Worm (Caenorhabditis elegans) whole organism, young adult: Measurements from ENCODE around the gene tsp-14.

ENCODE experiments used
- F10E7.11 ChIP-seq: sonication (generic microtip); optimal IDR thresholded peaks from 2 replicates; lab custom pipeline; 2017; ENCODE audit warnings: mild to moderate bottlenecking, missing genetic modification characterization, moderate library complexity, missing compliant biosample characterization
- F37B4.10 ChIP-seq: fragments of 200-800 bp; sonication (Bioruptor generic); IDR thresholded peaks from 2 replicates; pipeline ENCODE4 v1.3.6; 2022; ENCODE audit warnings: missing genetic modification characterization, missing compliant biosample characterization
- F55B11.4 ChIP-seq: sonication (generic microtip); optimal IDR thresholded peaks from 2 replicates; lab custom pipeline; 2016; ENCODE audit warnings: missing compliant biosample characterization, missing genetic modification characterization, borderline replicate concordance; ENCODE audit not compliant: insufficient read depth
- K12H6.12 ChIP-seq: fragments of 200-800 bp; sonication (Bioruptor generic); optimal IDR thresholded peaks from 2 replicates; lab custom pipeline; 2018; ENCODE audit warnings: mild to moderate bottlenecking, missing genetic modification characterization, missing compliant biosample characterization
- Y95B8A.8 ChIP-seq: fragments of 200-800 bp; sonication (Bioruptor generic); IDR thresholded peaks from 2 replicates; pipeline ENCODE4 v1.3.6; 2022; ENCODE audit warnings: missing genetic modification reagents, missing genetic modification characterization, missing compliant biosample characterization
- akir-1 ChIP-seq: fragments of 200-800 bp; sonication (Bioruptor generic); optimal IDR thresholded peaks from 2 replicates; lab custom pipeline; 2018; ENCODE audit warnings: mild to moderate bottlenecking, missing genetic modification characterization, moderate library complexity, missing compliant biosample characterization
- ama-1 ChIP-seq, 3 experiments: fragments of 150-350 bp in 1 of 3; sonication (generic microtip) in 2 of 3; optimal IDR thresholded peaks; 2 replicates each; lab custom pipeline; 2014 to 2018; ENCODE audit warnings: missing biosample characterization in 2 of 3, missing genetic modification characterization in 2 of 3, missing genetic modification reagents in 2 of 3
- atf-7 ChIP-seq: sonication (generic microtip); optimal IDR thresholded peaks from 2 replicates; lab custom pipeline; 2017; ENCODE audit warnings: mild to moderate bottlenecking, missing genetic modification characterization, missing compliant biosample characterization
- cebp-2 ChIP-seq: fragments of 200-800 bp; sonication (Bioruptor generic); IDR thresholded peaks from 2 replicates; pipeline ENCODE4 v1.3.6; 2022; ENCODE audit warnings: missing genetic modification characterization, missing compliant biosample characterization
- ceh-58 ChIP-seq: fragments of 200-800 bp; sonication (Bioruptor generic); IDR thresholded peaks from 2 replicates; pipeline ENCODE4 v1.3.6; 2022; ENCODE audit warnings: missing genetic modification characterization, missing compliant biosample characterization
- ceh-79 ChIP-seq: sonication (generic microtip); optimal IDR thresholded peaks from 2 replicates; lab custom pipeline; 2017; ENCODE audit warnings: mild to moderate bottlenecking, missing genetic modification characterization, missing compliant biosample characterization
- efl-1 ChIP-seq: fragments of 150-350 bp; optimal IDR thresholded peaks from 2 replicates; lab custom pipeline; 2014; ENCODE audit warnings: missing biosample characterization, missing genetic modification reagents, missing genetic modification characterization
- egl-18 ChIP-seq: fragments of 200-800 bp; sonication (Bioruptor generic); IDR thresholded peaks from 2 replicates; pipeline ENCODE4 v1.3.6; 2022; ENCODE audit warnings: missing genetic modification reagents, missing genetic modification characterization, missing compliant biosample characterization
- ets-4 ChIP-seq: fragments of 200-800 bp; sonication (Bioruptor generic); optimal IDR thresholded peaks from 2 replicates; lab custom pipeline; 2018; ENCODE audit warnings: mild to moderate bottlenecking, missing genetic modification characterization, missing compliant biosample characterization
- fkh-3 ChIP-seq: sonication (generic microtip); optimal IDR thresholded peaks from 2 replicates; lab custom pipeline; 2016; ENCODE audit warnings: mild to moderate bottlenecking, missing genetic modification characterization, missing compliant biosample characterization
- gei-17 ChIP-seq: fragments of 200-800 bp; sonication (Bioruptor generic); optimal IDR thresholded peaks from 2 replicates; lab custom pipeline; 2018; ENCODE audit warnings: mild to moderate bottlenecking, missing genetic modification characterization, missing compliant biosample characterization
- hlh-26 ChIP-seq: fragments of 200-800 bp; sonication (Bioruptor generic); conservative IDR thresholded peaks from 2 replicates; pipeline ENCODE4 v1.3.6; 2022; ENCODE audit warnings: missing genetic modification reagents, missing genetic modification characterization, missing compliant biosample characterization
- hsf-1 ChIP-seq: fragments of 200-800 bp; sonication (Bioruptor generic); IDR thresholded peaks from 2 replicates; pipeline ENCODE4 v1.3.6; 2022; ENCODE audit warnings: missing genetic modification reagents, missing genetic modification characterization, missing compliant biosample characterization
- let-526 ChIP-seq: fragments of 200-800 bp; sonication (Bioruptor generic); IDR thresholded peaks from 2 replicates; pipeline ENCODE4 v1.3.6; 2022; ENCODE audit warnings: missing genetic modification reagents, missing genetic modification characterization, missing compliant biosample characterization
- lin-26 ChIP-seq: fragments of 200-800 bp; sonication (Bioruptor generic); IDR thresholded peaks from 2 replicates; pipeline ENCODE4 v1.3.6; 2022; ENCODE audit warnings: missing genetic modification reagents, missing genetic modification characterization, missing compliant biosample characterization
- lin-40 ChIP-seq: sonication (generic microtip); optimal IDR thresholded peaks from 2 replicates; lab custom pipeline; 2016; ENCODE audit warnings: missing genetic modification characterization, mild to moderate bottlenecking, missing compliant biosample characterization, missing genotype, missing genetic modification reagents
- lin-54 ChIP-seq: fragments of 200-800 bp; sonication (Bioruptor generic); optimal IDR thresholded peaks from 2 replicates; lab custom pipeline; 2018; ENCODE audit warnings: mild to moderate bottlenecking, missing genetic modification characterization, missing compliant biosample characterization
- lsl-1 ChIP-seq: fragments of 200-800 bp; sonication (Bioruptor generic); optimal IDR thresholded peaks from 2 replicates; lab custom pipeline; 2018; ENCODE audit warnings: mild to moderate bottlenecking, missing genetic modification characterization, moderate library complexity, missing compliant biosample characterization
- madf-10 ChIP-seq: sonication (generic microtip); optimal IDR thresholded peaks from 2 replicates; lab custom pipeline; 2016; ENCODE audit warnings: mild to moderate bottlenecking, missing genetic modification characterization, missing compliant biosample characterization
- madf-6 ChIP-seq: fragments of 200-800 bp; sonication (Bioruptor generic); IDR thresholded peaks from 2 replicates; pipeline ENCODE4 v1.3.6; 2022; ENCODE audit warnings: missing genetic modification reagents, missing genetic modification characterization, missing compliant biosample characterization
- madf-8 ChIP-seq: fragments of 200-800 bp; sonication (Bioruptor generic); conservative IDR thresholded peaks from 2 replicates; pipeline ENCODE4 v1.3.6; 2022; ENCODE audit warnings: missing genetic modification reagents, missing genetic modification characterization, missing compliant biosample characterization
- mcd-1 ChIP-seq: fragments of 200-800 bp; sonication (Bioruptor generic); IDR thresholded peaks from 2 replicates; pipeline ENCODE4 v1.3.6; 2022; ENCODE audit warnings: missing genetic modification reagents, missing genetic modification characterization, missing compliant biosample characterization
- rec-8 ChIP-seq, 2 experiments: sonication (generic microtip); optimal IDR thresholded peaks; 2 replicates each; lab custom pipeline; 2016; ENCODE audit warnings: mild to moderate bottlenecking in 2 of 2, missing genetic modification characterization in 2 of 2, missing genetic modification reagents in 2 of 2, missing genotype in 2 of 2, missing biosample characterization in 1 of 2, missing compliant biosample characterization in 1 of 2, moderate library complexity in 1 of 2
- repo-1 ChIP-seq: sonication (generic microtip); optimal IDR thresholded peaks from 2 replicates; lab custom pipeline; 2017; ENCODE audit warnings: mild to moderate bottlenecking, missing genetic modification characterization, missing compliant biosample characterization
- snpc-1.3 ChIP-seq: sonication (generic microtip); optimal IDR thresholded peaks from 2 replicates; lab custom pipeline; 2017; ENCODE audit warnings: missing genetic modification characterization, mild to moderate bottlenecking, missing compliant biosample characterization, antibody characterized with exemption, moderate library complexity, missing genotype, missing genetic modification reagents; ENCODE audit not compliant: insufficient read depth
- snpc-3.4 ChIP-seq: sonication (generic microtip); optimal IDR thresholded peaks from 2 replicates; lab custom pipeline; 2017; ENCODE audit warnings: missing genetic modification characterization, mild to moderate bottlenecking, missing compliant biosample characterization, antibody characterized with exemption, moderate library complexity, missing genotype, missing genetic modification reagents
- tlf-1 ChIP-seq: fragments of 200-800 bp; sonication (Bioruptor generic); optimal IDR thresholded peaks from 2 replicates; lab custom pipeline; 2018; ENCODE audit warnings: mild to moderate bottlenecking, missing genetic modification characterization, missing compliant biosample characterization
- unc-62 ChIP-seq: fragments of 150-350 bp; optimal IDR thresholded peaks from 2 replicates; lab custom pipeline; 2014; ENCODE audit warnings: missing biosample characterization, missing genetic modification reagents, missing genetic modification characterization
- ztf-25 ChIP-seq: fragments of 200-800 bp; sonication (Bioruptor generic); IDR thresholded peaks from 2 replicates; pipeline ENCODE4 v1.3.6; 2022; ENCODE audit warnings: missing genetic modification reagents, missing genetic modification characterization, missing compliant biosample characterization
- ztf-6 ChIP-seq: fragments of 200-800 bp; sonication (Bioruptor generic); IDR thresholded peaks from 2 replicates; pipeline ENCODE4 v1.3.6; 2022; ENCODE audit warnings: missing genetic modification reagents, missing genetic modification characterization, missing compliant biosample characterization

tsp-14 gene

ce11 chrX:4876904-4877303 lies at the start of gene tsp-14:
TSS of gene tsp-14 (minus strand) at chrX:4876965.
- TF ChIP-seq K12H6.12 (no peak), Y95B8A.8 (GFP tag; lab: Robert Waterston, UW) (no peak), F10E7.11 (tag; lab: Kevin White, UChicago) (no peak), repo-1 (tag; lab: Kevin White, UChicago) (no peak), lin-26 (GFP tag; lab: Robert Waterston, UW) (no peak), lsl-1 (no peak), snpc-1.3 (tag; lab: Kevin White, UChicago) (no peak), rec-8 (tag; optimal IDR thresholded peaks at IDR 0.05; lab: Kevin White, UChicago) (no peak), ceh-58 (GFP tag; lab: Robert Waterston, UW) (no peak), hsf-1 (GFP tag; lab: Robert Waterston, UW) (no peak)

- TF ChIP-seq gei-17 (no peak), ama-1 (optimal IDR thresholded peaks at IDR 0.05; lab: Kevin White, UChicago) (no peak), ama-1 (GFP tag; optimal IDR thresholded peaks at IDR 0.05; lab: Kevin White, UChicago) (no peak)
Measured at ce11 chrX:4920942-4921540, 44.3 kb upstream of the tsp-14 start, which contains the start of gene K05B2.4. TSS of gene K05B2.4 (minus strand) at chrX:4920992.

- no peak for TF ChIP-seq ets-4 (GFP tag; lab: Kevin White, UChicago)
- TF ChIP-seq ceh-79, result no peak
- no peak for TF ChIP-seq F55B11.4 (tag; lab: Kevin White, UChicago)
- no peak for TF ChIP-seq lin-40 (tag; lab: Kevin White, UChicago)
- TF ChIP-seq lin-54, result no peak
- no peak for TF ChIP-seq mcd-1 (GFP tag; lab: Robert Waterston, UW)
- TF ChIP-seq hlh-26, result no peak
- no peak for TF ChIP-seq lsl-1
- TF ChIP-seq egl-18 (GFP tag; lab: Robert Waterston, UW), result no peak
- TF ChIP-seq ztf-25, result no peak
- TF ChIP-seq unc-62 (GFP tag; lab: Kevin White, UChicago), result no peak
- no peak for TF ChIP-seq fkh-3 (tag; lab: Kevin White, UChicago)
- TF ChIP-seq atf-7 (tag; lab: Kevin White, UChicago), result no peak
- no peak for TF ChIP-seq madf-8 (GFP tag; lab: Robert Waterston, UW)
- TF ChIP-seq repo-1 (tag; lab: Kevin White, UChicago), result no peak
- TF ChIP-seq snpc-3.4 (tag; lab: Kevin White, UChicago), result no peak
- no peak for TF ChIP-seq ztf-6 (GFP tag; lab: Robert Waterston, UW)
- no peak for TF ChIP-seq gei-17
- no peak for TF ChIP-seq akir-1 (GFP tag; lab: Kevin White, UChicago)
Measured at ce11 chrX:4915879-4916278, 39.1 kb upstream of the tsp-14 start, which contains the start of gene ifa-4. TSS of gene ifa-4 (minus strand) at chrX:4915979.

ce11 chrX:4914464-4914863 lies 37.7 kb upstream of the tsp-14 start:
- no peak for TF ChIP-seq tlf-1 (GFP tag; lab: Kevin White, UChicago)
- no peak for TF ChIP-seq let-526 (GFP tag; lab: Robert Waterston, UW)
- no peak for TF ChIP-seq cebp-2 (GFP tag; lab: Robert Waterston, UW)
- TF ChIP-seq egl-18 (GFP tag; lab: Robert Waterston, UW), result no peak
- no peak for TF ChIP-seq F37B4.10 (GFP tag; lab: Robert Waterston, UW)
- TF ChIP-seq unc-62 (GFP tag; lab: Kevin White, UChicago), result no peak
- no peak for TF ChIP-seq madf-6 (GFP tag; lab: Robert Waterston, UW)
- TF ChIP-seq madf-10, result no peak
- no peak for TF ChIP-seq ceh-79
- TF ChIP-seq snpc-3.4 (tag; lab: Kevin White, UChicago), result no peak
- TF ChIP-seq efl-1 (GFP tag; lab: Kevin White, UChicago), result no peak
- no peak for TF ChIP-seq lin-26 (GFP tag; lab: Robert Waterston, UW)
